Worm (Caenorhabditis elegans): Measurements from ENCODE around the gene dex-1.

dex-1 gene

ce11 chrIII:5543727-5544345 is 17.9 kb downstream of the dex-1 start, which contains the start of gene D1044.1:
Gene D1044.1, plus strand, starts transcription at chrIII:5544295.
- TF ChIP-seq ceh-16 (tag; optimal IDR thresholded peaks at IDR 0.05) (no peak), zag-1 (tag; optimal IDR thresholded peaks at IDR 0.05) (no peak), nhr-25 (tag; optimal IDR thresholded peaks at IDR 0.05) (no peak), mdl-1 (tag; optimal IDR thresholded peaks at IDR 0.05) (no peak), aly-2 (tag; optimal IDR thresholded peaks at IDR 0.05) (no peak), mbf-1 (tag; optimal IDR thresholded peaks at IDR 0.05) (no peak), nhr-10 (tag; optimal IDR thresholded peaks at IDR 0.05) (no peak), ama-1 (optimal IDR thresholded peaks at IDR 0.05) (no peak), unc-55 (GFP tag; optimal IDR thresholded peaks at IDR 0.05) (no peak), unc-39 (tag; optimal IDR thresholded peaks at IDR 0.05) (no peak), elt-1 (tag; optimal IDR thresholded peaks at IDR 0.05) (no peak)

DNA sequence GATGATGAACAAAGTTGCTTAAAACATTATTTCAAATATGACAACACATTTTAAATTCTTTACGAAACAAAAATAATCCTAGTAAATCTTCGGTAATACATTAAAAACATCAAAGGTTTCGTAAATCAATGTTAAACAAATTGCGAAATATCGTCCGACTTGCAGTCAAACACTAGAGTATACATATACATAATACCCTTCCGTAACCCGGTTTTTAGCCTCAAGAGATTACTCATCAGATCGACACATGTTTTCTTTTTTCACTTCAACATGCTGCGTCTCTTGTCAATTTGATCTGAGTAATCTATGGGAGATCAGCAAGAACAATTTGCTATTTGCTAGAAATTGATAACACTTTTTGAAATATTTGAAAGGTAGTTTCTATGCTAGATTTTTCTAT is 20.4 kb downstream of the dex-1 start:
- TF ChIP-seq nhr-21 (tag; optimal IDR thresholded peaks at IDR 0.05): peak; percentile 30
- TF ChIP-seq ZK546.5 (tag; optimal IDR thresholded peaks at IDR 0.05): no peak
- no peak for TF ChIP-seq nhr-23 (tag; optimal IDR thresholded peaks at IDR 0.05)
- no peak for TF ChIP-seq ceh-82 (tag; optimal IDR thresholded peaks at IDR 0.05)
- no peak for TF ChIP-seq crh-2 (tag; optimal IDR thresholded peaks at IDR 0.05)
- peak; percentile 12 for TF ChIP-seq nhr-25 (tag; optimal IDR thresholded peaks at IDR 0.05)
- TF ChIP-seq lin-13 (GFP tag; optimal IDR thresholded peaks at IDR 0.05): no peak
- no peak for TF ChIP-seq unc-55 (GFP tag; optimal IDR thresholded peaks at IDR 0.05)
- no peak for TF ChIP-seq aly-2 (tag; optimal IDR thresholded peaks at IDR 0.05)
- TF ChIP-seq zag-1 (tag; optimal IDR thresholded peaks at IDR 0.05): no peak
- peak; percentile 21 for TF ChIP-seq C34F6.9 (tag; optimal IDR thresholded peaks at IDR 0.05)
- no peak for TF ChIP-seq ztf-4 (tag; optimal IDR thresholded peaks at IDR 0.05)

ce11 chrIII:5546730-5547129 is 20.8 kb downstream of the dex-1 start, which contains the start of gene F09F7.5:
Gene F09F7.5, plus strand, starts transcription at chrIII:5546987.
- TF ChIP-seq fos-1 (tag; optimal IDR thresholded peaks at IDR 0.05): peak; percentile 87
- TF ChIP-seq ztf-1 (GFP tag; conservative IDR thresholded peaks at IDR 0.05): no peak
- peak; percentile 27 for TF ChIP-seq crh-2 (tag; optimal IDR thresholded peaks at IDR 0.05)
- no peak for TF ChIP-seq mdl-1 (tag; optimal IDR thresholded peaks at IDR 0.05)

DNA sequence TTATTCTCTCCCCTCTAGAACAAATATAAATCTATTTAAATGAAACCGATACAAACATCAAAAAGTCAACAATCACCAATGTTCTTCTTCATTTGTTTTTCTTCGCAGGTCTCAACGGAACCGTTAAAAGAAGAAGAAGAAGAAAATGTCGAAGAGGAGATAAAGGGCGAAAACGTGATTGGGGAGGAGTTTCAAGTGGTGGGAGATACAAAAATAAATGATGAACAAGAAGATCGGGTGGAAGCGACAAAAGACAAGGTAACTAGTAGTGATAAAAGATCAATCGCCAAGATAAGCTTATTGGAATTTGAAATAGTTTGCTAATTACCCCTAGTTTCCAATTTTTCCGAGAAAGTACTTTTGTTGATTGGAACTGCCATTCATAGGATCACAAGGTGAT is 24.3 kb downstream of the dex-1 start:
- TF ChIP-seq egl-27 (tag; optimal IDR thresholded peaks at IDR 0.05): no peak
- TF ChIP-seq gmeb-1 (tag; optimal IDR thresholded peaks at IDR 0.05): no peak
- no peak for TF ChIP-seq peb-1 (tag; optimal IDR thresholded peaks at IDR 0.05)
- TF ChIP-seq snpc-4 (tag; optimal IDR thresholded peaks at IDR 0.05): no peak
- peak; percentile 44 for TF ChIP-seq nhr-25 (tag; optimal IDR thresholded peaks at IDR 0.05)
- TF ChIP-seq nhr-129 (tag; optimal IDR thresholded peaks at IDR 0.05): peak; percentile 38
- peak; percentile 24 for TF ChIP-seq sma-9 (GFP tag; optimal IDR thresholded peaks at IDR 0.05)
- TF ChIP-seq sma-9 (tag; optimal IDR thresholded peaks at IDR 0.05): no peak
- no peak for TF ChIP-seq mdl-1 (tag; optimal IDR thresholded peaks at IDR 0.05)
- peak; percentile 31 for TF ChIP-seq blmp-1 (tag; optimal IDR thresholded peaks at IDR 0.05; ENCODE audit: insufficient read depth)
- no peak for TF ChIP-seq lin-13 (GFP tag; optimal IDR thresholded peaks at IDR 0.05)
- peak; percentile 29 for TF ChIP-seq fos-1 (tag; optimal IDR thresholded peaks at IDR 0.05)
- no peak for TF ChIP-seq aly-2 (tag; optimal IDR thresholded peaks at IDR 0.05)
- no peak for TF ChIP-seq nhr-237 (tag; optimal IDR thresholded peaks at IDR 0.05)
- TF ChIP-seq nhr-12 (tag; optimal IDR thresholded peaks at IDR 0.05): no peak
- TF ChIP-seq lsy-2 (tag; optimal IDR thresholded peaks at IDR 0.05): no peak
- peak; percentile 34 for TF ChIP-seq nhr-21 (tag; optimal IDR thresholded peaks at IDR 0.05)
- TF ChIP-seq ceh-82 (tag; optimal IDR thresholded peaks at IDR 0.05): no peak
- peak; percentile 6 for TF ChIP-seq sma-3 (GFP tag; optimal IDR thresholded peaks at IDR 0.05)

- TF ChIP-seq ztf-11 (tag; optimal IDR thresholded peaks at IDR 0.05) (no peak), nhr-10 (tag; optimal IDR thresholded peaks at IDR 0.05) (no peak), dmd-4 (tag; optimal IDR thresholded peaks at IDR 0.05) (no peak), lin-39 (tag; optimal IDR thresholded peaks at IDR 0.05) (no peak), sma-3 (GFP tag; optimal IDR thresholded peaks at IDR 0.05) (peak; percentile 24), crh-2 (tag; optimal IDR thresholded peaks at IDR 0.05) (peak; percentile 8), aly-2 (tag; optimal IDR thresholded peaks at IDR 0.05) (no peak), sem-4 (tag; optimal IDR thresholded peaks at IDR 0.05) (no peak), lsy-2 (tag; optimal IDR thresholded peaks at IDR 0.05) (peak in 1 of 2 experiments; percentile 19), ceh-16 (tag; optimal IDR thresholded peaks at IDR 0.05) (no peak), snpc-4 (tag; optimal IDR thresholded peaks at IDR 0.05) (no peak), C34F6.9 (tag; optimal IDR thresholded peaks at IDR 0.05) (no peak), ztf-4 (tag; optimal IDR thresholded peaks at IDR 0.05) (peak; percentile 46), nhr-129 (tag; optimal IDR thresholded peaks at IDR 0.05) (peak; percentile 26), peb-1 (tag; optimal IDR thresholded peaks at IDR 0.05) (no peak), nhr-237 (tag; optimal IDR thresholded peaks at IDR 0.05) (no peak), alr-1 (tag; optimal IDR thresholded peaks at IDR 0.05) (no peak), ama-1 (optimal IDR thresholded peaks at IDR 0.05) (peak; percentile 79), lin-13 (GFP tag; optimal IDR thresholded peaks at IDR 0.05) (peak; percentile 31), F13H6.1 (tag; optimal IDR thresholded peaks at IDR 0.05) (no peak), ZK546.5 (tag; optimal IDR thresholded peaks at IDR 0.05) (no peak), mdl-1 (tag; optimal IDR thresholded peaks at IDR 0.05) (no peak)
Observed at ce11 chrIII:5550844-5551243, 24.9 kb downstream of the dex-1 start.

Data from whole organism, L2 larva.